Fruit fly (Drosophila melanogaster) whole organism, embryonic: ENCODE measurements around the gene CG11149.
A peak's percentile ranks its signal among the peaks of the same experiment; 100 is the strongest.

ENCODE experiments used
- Adf1 ChIP-seq: fragments of 200-800 bp; sonication (Bioruptor generic); IDR thresholded peaks from 2 replicates; pipeline ENCODE4 v1.3.6; 2022; ENCODE audit warnings: missing biosample characterization, missing genetic modification characterization
- Atf3 ChIP-seq: fragments of 200-800 bp; sonication (Bioruptor generic); optimal IDR thresholded peaks from 3 replicates; lab custom pipeline; 2016; ENCODE audit warnings: missing biosample characterization, missing genetic modification characterization
- Atf6 ChIP-seq: fragments of 200-800 bp; sonication (Bioruptor generic); IDR thresholded peaks from 2 replicates; pipeline ENCODE4 v1.3.6; 2022; ENCODE audit warnings: missing biosample characterization, missing genetic modification characterization
- Bteb2 ChIP-seq: fragments of 200-800 bp; sonication (Bioruptor generic); optimal IDR thresholded peaks from 2 replicates; lab custom pipeline; 2016; ENCODE audit warnings: missing biosample characterization, missing genetic modification characterization
- CG10267 ChIP-seq: fragments of 200-800 bp; sonication (Bioruptor generic); optimal IDR thresholded peaks from 2 replicates; lab custom pipeline; 2018; ENCODE audit warnings: missing biosample characterization, mild to moderate bottlenecking, missing genetic modification characterization, moderate library complexity
- CG10366 ChIP-seq: fragments of 200-800 bp; sonication (Bioruptor generic); IDR thresholded peaks from 2 replicates; pipeline ENCODE4 v1.3.6; 2022; ENCODE audit warnings: missing biosample characterization, missing genetic modification characterization
- CG12942 ChIP-seq: fragments of 200-800 bp; sonication (Bioruptor generic); optimal IDR thresholded peaks from 3 replicates; lab custom pipeline; 2016; ENCODE audit warnings: missing biosample characterization, missing genetic modification characterization
- CG14965 ChIP-seq: fragments of 200-800 bp; sonication (Bioruptor generic); optimal IDR thresholded peaks from 2 replicates; lab custom pipeline; 2016; ENCODE audit warnings: missing biosample characterization, missing genetic modification characterization, borderline replicate concordance
- CG15479 ChIP-seq: fragments of 200-800 bp; sonication (Bioruptor generic); optimal IDR thresholded peaks from 3 replicates; lab custom pipeline; 2019; ENCODE audit warnings: missing biosample characterization, mild to moderate bottlenecking, missing genetic modification characterization, moderate library complexity
- CG15514 ChIP-seq: fragments of 200-800 bp; sonication (Bioruptor generic); optimal IDR thresholded peaks from 3 replicates; lab custom pipeline; 2017; ENCODE audit warnings: missing biosample characterization, missing genetic modification characterization, mild to moderate bottlenecking, moderate library complexity, missing genetic modification reagents
- CG2199 ChIP-seq: fragments of 200-800 bp; sonication (Bioruptor generic); IDR thresholded peaks from 3 replicates; pipeline ENCODE4 v1.3.6; 2022; ENCODE audit warnings: missing biosample characterization, missing genetic modification characterization
- CG33557 ChIP-seq: fragments of 200-800 bp; sonication (Bioruptor generic); optimal IDR thresholded peaks from 2 replicates; lab custom pipeline; 2019; ENCODE audit warnings: missing biosample characterization, mild to moderate bottlenecking, missing genetic modification characterization, moderate library complexity
- CG3995 ChIP-seq: fragments of 200-800 bp; sonication (Bioruptor generic); optimal IDR thresholded peaks from 3 replicates; lab custom pipeline; 2016; ENCODE audit warnings: missing biosample characterization, missing genetic modification characterization
- CG4820 ChIP-seq: fragments of 200-800 bp; sonication (Bioruptor generic); optimal IDR thresholded peaks from 3 replicates; lab custom pipeline; 2016; ENCODE audit warnings: missing biosample characterization, missing genetic modification characterization
- CG4854 ChIP-seq: fragments of 200-800 bp; sonication (Bioruptor generic); optimal IDR thresholded peaks from 2 replicates; lab custom pipeline; 2016; ENCODE audit warnings: missing biosample characterization, missing genetic modification characterization, inconsistent platforms
- CG5245 ChIP-seq: fragments of 200-800 bp; sonication (Bioruptor generic); optimal IDR thresholded peaks from 3 replicates; lab custom pipeline; 2016; ENCODE audit warnings: missing biosample characterization, missing genetic modification characterization
- CG8290 ChIP-seq, 3 experiments: fragments of 200-800 bp; sonication (Bioruptor generic); optimal IDR thresholded peaks; 2 replicates each; lab custom pipeline; 2016 to 2019; ENCODE audit warnings: missing biosample characterization in 3 of 3, missing genetic modification characterization in 3 of 3, mild to moderate bottlenecking in 2 of 3, moderate library complexity in 1 of 3
- CG8359 ChIP-seq: fragments of 200-800 bp; sonication (Bioruptor generic); optimal IDR thresholded peaks from 2 replicates; lab custom pipeline; 2017; ENCODE audit warnings: missing biosample characterization, mild to moderate bottlenecking, missing genetic modification characterization, borderline replicate concordance
- Camta ChIP-seq: fragments of 200-800 bp; sonication (Bioruptor generic); optimal IDR thresholded peaks from 2 replicates; lab custom pipeline; 2016; ENCODE audit warnings: missing biosample characterization, missing genetic modification characterization
- D ChIP-seq, 2 experiments: fragments of 200-800 bp in 1 of 2; fragments of >200 bp in 1 of 2; sonication (Bioruptor generic) in 1 of 2; optimal IDR thresholded peaks; 2 replicates in 1 of 2; 3 replicates in 1 of 2; lab custom pipeline; 2017; ENCODE audit warnings: mild to moderate bottlenecking in 1 of 2, missing biosample characterization in 1 of 2, missing genetic modification characterization in 1 of 2, missing genetic modification reagents in 1 of 2
- Ets97D ChIP-seq: fragments of 200-800 bp; sonication (Bioruptor generic); optimal IDR thresholded peaks from 3 replicates; lab custom pipeline; 2016; ENCODE audit warnings: missing biosample characterization, missing genetic modification characterization
- HLH3B ChIP-seq: fragments of 200-800 bp; sonication (Bioruptor generic); IDR thresholded peaks from 2 replicates; pipeline ENCODE4 v1.3.6; 2022; ENCODE audit warnings: missing biosample characterization, missing genetic modification characterization
- Max ChIP-seq: fragments of 200-800 bp; sonication (Bioruptor generic); optimal IDR thresholded peaks from 2 replicates; lab custom pipeline; 2016; ENCODE audit warnings: missing biosample characterization, mild to moderate bottlenecking, missing genetic modification characterization
- Sox102F ChIP-seq: fragments of 200-800 bp; sonication (Bioruptor generic); optimal IDR thresholded peaks from 2 replicates; lab custom pipeline; 2018; ENCODE audit warnings: missing biosample characterization, mild to moderate bottlenecking, missing genetic modification characterization, moderate library complexity
- Sry-β ChIP-seq: fragments of 200-800 bp; sonication (Bioruptor generic); optimal IDR thresholded peaks from 2 replicates; lab custom pipeline; 2018; ENCODE audit warnings: missing biosample characterization, mild to moderate bottlenecking, missing genetic modification characterization, moderate library complexity
- Xrp1 ChIP-seq: fragments of 200-800 bp; sonication (Bioruptor generic); IDR thresholded peaks from 2 replicates; pipeline ENCODE4 v1.3.6; 2022; ENCODE audit warnings: missing biosample characterization, missing genetic modification characterization
- al ChIP-seq: fragments of 200-800 bp; sonication (Bioruptor generic); IDR thresholded peaks from 2 replicates; pipeline ENCODE4 v1.3.6; 2022; ENCODE audit warnings: missing biosample characterization, missing genetic modification characterization
- bbx ChIP-seq: fragments of 200-800 bp; sonication (Bioruptor generic); IDR thresholded peaks from 2 replicates; pipeline ENCODE4 v1.3.6; 2022; ENCODE audit warnings: missing biosample characterization, missing genetic modification characterization; ENCODE audit not compliant: partially characterized antibody
- caup ChIP-seq: fragments of 200-800 bp; sonication (Bioruptor generic); optimal IDR thresholded peaks from 3 replicates; lab custom pipeline; 2017; ENCODE audit warnings: missing biosample characterization, mild to moderate bottlenecking, missing genetic modification characterization, moderate library complexity; ENCODE audit not compliant: severe bottlenecking
- chinmo ChIP-seq: fragments of 200-800 bp; sonication (Bioruptor generic); IDR thresholded peaks from 4 replicates; pipeline ENCODE4 v1.3.6; 2022; ENCODE audit warnings: missing biosample characterization, missing genetic modification characterization; ENCODE audit not compliant: partially characterized antibody
- chm ChIP-seq: fragments of 200-800 bp; sonication (Bioruptor generic); IDR thresholded peaks from 2 replicates; pipeline ENCODE4 v1.3.6; 2022; ENCODE audit warnings: missing biosample characterization, missing genetic modification characterization
- crp ChIP-seq, 2 experiments: fragments of 200-800 bp; sonication (Bioruptor generic); optimal IDR thresholded peaks; 2 replicates in 1 of 2; 3 replicates in 1 of 2; lab custom pipeline; 2017; ENCODE audit warnings: missing biosample characterization in 2 of 2, missing genetic modification characterization in 2 of 2, mild to moderate bottlenecking in 1 of 2, moderate library complexity in 1 of 2
- esg ChIP-seq: fragments of 200-800 bp; sonication (Bioruptor generic); conservative IDR thresholded peaks from 2 replicates; pipeline ENCODE4 v1.3.6; 2022; ENCODE audit warnings: missing biosample characterization, missing genetic modification characterization
- gsb-n ChIP-seq: fragments of 200-800 bp; sonication (Bioruptor generic); optimal IDR thresholded peaks from 3 replicates; lab custom pipeline; 2018; ENCODE audit warnings: missing biosample characterization, mild to moderate bottlenecking, missing genetic modification characterization
- inv ChIP-seq: fragments of 200-800 bp; sonication (Bioruptor generic); IDR thresholded peaks from 2 replicates; pipeline ENCODE4 v1.3.6; 2022; ENCODE audit warnings: missing biosample characterization, missing genetic modification characterization; ENCODE audit not compliant: partially characterized antibody
- nerfin-1 ChIP-seq: fragments of 200-800 bp; sonication (Bioruptor generic); optimal IDR thresholded peaks from 3 replicates; lab custom pipeline; 2019; ENCODE audit warnings: missing biosample characterization, mild to moderate bottlenecking, missing genetic modification characterization, moderate library complexity
- onecut ChIP-seq: fragments of 200-800 bp; sonication (Bioruptor generic); IDR thresholded peaks from 2 replicates; pipeline ENCODE4 v1.3.6; 2022; ENCODE audit warnings: missing biosample characterization, missing genetic modification characterization
- phol ChIP-seq: fragments of 200-800 bp; sonication (Bioruptor generic); optimal IDR thresholded peaks from 3 replicates; lab custom pipeline; 2018; ENCODE audit warnings: missing biosample characterization, mild to moderate bottlenecking, missing genetic modification characterization, moderate library complexity
- pros ChIP-seq: fragments of 200-800 bp; sonication (Bioruptor generic); optimal IDR thresholded peaks from 3 replicates; lab custom pipeline; 2019; ENCODE audit warnings: missing biosample characterization, mild to moderate bottlenecking, missing genetic modification characterization, moderate library complexity
- sc ChIP-seq, 3 experiments: fragments of >200 bp in 2 of 3; fragments of 200-800 bp in 1 of 3; sonication (Bioruptor generic) in 1 of 3; optimal IDR thresholded peaks; 2 replicates in 2 of 3; 3 replicates in 1 of 3; lab custom pipeline; 2017; ENCODE audit warnings: mild to moderate bottlenecking in 1 of 3, missing biosample characterization in 1 of 3, missing genetic modification characterization in 1 of 3, missing genetic modification reagents in 1 of 3
- slou ChIP-seq: fragments of 200-800 bp; sonication (Bioruptor generic); optimal IDR thresholded peaks from 3 replicates; lab custom pipeline; 2016; ENCODE audit warnings: missing biosample characterization, missing genetic modification characterization
- tin ChIP-seq: fragments of 200-800 bp; sonication (Bioruptor generic); optimal IDR thresholded peaks from 3 replicates; lab custom pipeline; 2016; ENCODE audit warnings: missing biosample characterization, missing genetic modification characterization
- trem ChIP-seq: fragments of 200-800 bp; optimal IDR thresholded peaks from 3 replicates; lab custom pipeline; 2019; ENCODE audit warnings: missing biosample characterization, mild to moderate bottlenecking, missing genetic modification characterization, moderate library complexity
- twi ChIP-seq: fragments of 200-800 bp; optimal IDR thresholded peaks from 2 replicates; lab custom pipeline; 2019; ENCODE audit warnings: missing biosample characterization, mild to moderate bottlenecking, missing genetic modification characterization, moderate library complexity
- usp ChIP-seq: fragments of >200 bp; optimal IDR thresholded peaks from 2 replicates; lab custom pipeline; 2017; ENCODE audit warnings: missing biosample characterization, missing genetic modification characterization

Gene CG11149

DNA sequence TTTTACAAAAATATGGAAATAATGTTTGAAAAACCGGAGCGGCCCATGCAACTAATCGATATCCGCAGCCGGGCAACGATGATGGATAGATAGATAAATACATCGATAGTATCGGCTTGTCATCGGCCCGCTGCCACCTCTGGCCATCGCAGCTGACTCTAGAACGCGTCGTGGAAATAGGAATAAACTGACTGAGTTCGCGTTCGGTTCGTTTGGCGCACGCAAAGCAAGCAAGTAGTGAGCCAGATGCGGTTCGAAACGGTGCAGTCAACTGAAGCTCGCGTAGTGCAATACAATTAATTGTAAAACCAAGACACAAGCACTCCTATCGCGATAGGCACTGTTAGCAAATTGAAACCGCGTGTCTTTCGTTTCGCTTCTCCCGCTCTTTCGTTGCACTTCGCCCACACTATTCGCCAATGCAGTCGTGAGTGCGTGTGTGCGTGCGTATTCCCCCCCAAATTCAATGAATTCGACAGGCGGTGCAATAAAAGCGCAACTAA, 3.9 kb upstream of the CG11149 start, which contains the start of gene CG11030 (continued):
- TF ChIP-seq bbx (GFP tag; lab: Robert Waterston, UW) (peak; percentile 100), trem (peak; percentile 27), CG3995 (GFP tag; lab: Kevin White, UChicago) (no peak), al (GFP tag; lab: Robert Waterston, UW) (peak; percentile 32; the same call in 1 of the 2 replicates), CG12942 (GFP tag; lab: Kevin White, UChicago) (no peak), Sox102F (no peak), twi (tag; lab: Kevin White, UChicago) (no peak), CG15479 (GFP tag; lab: Kevin White, UChicago) (peak; percentile 54), usp (GFP tag; lab: Kevin White, UChicago) (no peak), CG33557 (GFP tag; lab: Kevin White, UChicago) (no peak), CG4820 (GFP tag; lab: Kevin White, UChicago) (no peak), slou (no peak), Camta (no peak), Atf3 (GFP tag; lab: Kevin White, UChicago) (no peak), Max (GFP tag; lab: Kevin White, UChicago) (peak; percentile 62), CG8359 (GFP tag; lab: Kevin White, UChicago) (no peak), caup (GFP tag; lab: Kevin White, UChicago) (no peak), CG4854 (GFP tag; lab: Kevin White, UChicago) (no peak), CG10366 (GFP tag; lab: Robert Waterston, UW) (no peak), tin (GFP tag; lab: Kevin White, UChicago) (no peak), CG8290 (GFP tag; optimal IDR thresholded peaks at IDR 0.05; lab: Kevin White, UChicago) (no peak), CG8290 (tag; optimal IDR thresholded peaks at IDR 0.05; lab: Kevin White, UChicago) (no peak), crp (GFP tag; optimal IDR thresholded peaks at IDR 0.05; lab: Kevin White, UChicago) (peak; percentile 27 to 87), inv (peak; percentile 99), phol (tag; lab: Kevin White, UChicago) (peak; percentile 9), nerfin-1 (tag; lab: Kevin White, UChicago) (no peak), HLH3B (no peak), pros (no peak), onecut (GFP tag; lab: Robert Waterston, UW) (peak; percentile 58), gsb-n (tag; lab: Kevin White, UChicago) (no peak), chm (GFP tag; lab: Robert Waterston, UW) (peak; percentile 71), esg (no peak), CG2199 (GFP tag; lab: Robert Waterston, UW) (no peak), CG15514 (GFP tag; lab: Kevin White, UChicago) (peak; percentile 65), CG5245 (no peak), Ets97D (GFP tag; lab: Kevin White, UChicago) (no peak), CG10267 (tag; lab: Kevin White, UChicago) (peak; percentile 26), D (optimal IDR thresholded peaks at IDR 0.05; lab: Kevin White, UChicago) (no peak), D (GFP tag; optimal IDR thresholded peaks at IDR 0.05; lab: Kevin White, UChicago) (no peak), sc (optimal IDR thresholded peaks at IDR 0.05; lab: Kevin White, UChicago) (no peak), sc (GFP tag; optimal IDR thresholded peaks at IDR 0.05; lab: Kevin White, UChicago) (no peak), CG14965 (no peak), chinmo (GFP tag; lab: Robert Waterston, UW) (peak; percentile 99), Adf1 (peak; percentile 10; the same call in 1 of the 2 replicates), Atf6 (GFP tag; lab: Robert Waterston, UW) (0 out of 2 replicates have a peak, but pooled peaks have one; percentile 13), Bteb2 (no peak), Xrp1 (GFP tag; lab: Robert Waterston, UW) (no peak), Sry-β (GFP tag; lab: Kevin White, UChicago) (no peak)
